Worm (Caenorhabditis elegans) whole organism, L4 larva: ENCODE results near the gene col-152.
A peak's percentile ranks its signal among the peaks of the same experiment; 100 is the strongest.

ENCODE experiments used
- F49E8.2 ChIP-seq: sonication (generic microtip); optimal IDR thresholded peaks from 2 replicates; lab custom pipeline; 2016; ENCODE audit warnings: missing compliant biosample characterization, mild to moderate bottlenecking, missing genetic modification characterization, borderline replicate concordance
- R02D3.7 ChIP-seq: fragments of 150-350 bp; sonication (generic microtip); optimal IDR thresholded peaks from 3 replicates; lab custom pipeline; 2014; ENCODE audit warnings: missing biosample characterization, missing genetic modification characterization
- Y105C5A.15 ChIP-seq: fragments of 200-800 bp; sonication (Bioruptor generic); IDR thresholded peaks from 2 replicates; pipeline ENCODE4 v1.3.6; 2022; ENCODE audit warnings: missing genetic modification characterization, missing compliant biosample characterization
- Y5F2A.4 ChIP-seq: fragments of 200-800 bp; sonication (Bioruptor generic); optimal IDR thresholded peaks from 2 replicates; lab custom pipeline; 2018; ENCODE audit warnings: mild to moderate bottlenecking, missing genetic modification characterization, missing compliant biosample characterization
- ZK337.2 ChIP-seq: fragments of 200-800 bp; sonication (Bioruptor generic); IDR thresholded peaks from 2 replicates; pipeline ENCODE4 v1.3.6; 2022; ENCODE audit warnings: missing genetic modification reagents, missing genetic modification characterization, missing compliant biosample characterization
- aly-2 ChIP-seq: sonication (generic microtip); optimal IDR thresholded peaks from 2 replicates; lab custom pipeline; 2018; ENCODE audit warnings: missing biosample characterization, missing genetic modification characterization
- ama-1 ChIP-seq: fragments of 150-350 bp; optimal IDR thresholded peaks from 2 replicates; lab custom pipeline; 2014; ENCODE audit warnings: inconsistent platforms, mixed read lengths
- arid-1 ChIP-seq: fragments of 200-800 bp; sonication (Bioruptor generic); conservative IDR thresholded peaks from 2 replicates; pipeline ENCODE4 v1.3.6; 2022; ENCODE audit warnings: missing genetic modification reagents, missing genetic modification characterization, missing compliant biosample characterization
- ctbp-1 ChIP-seq: fragments of 200-800 bp; sonication (Bioruptor generic); IDR thresholded peaks from 2 replicates; pipeline ENCODE4 v1.3.6; 2022; ENCODE audit warnings: missing genetic modification reagents, missing genetic modification characterization, missing compliant biosample characterization
- daf-16 ChIP-seq, 3 experiments: sonication (generic microtip); optimal IDR thresholded peaks; 2 replicates each; lab custom pipeline; 2016 to 2017; ENCODE audit warnings: missing genetic modification characterization in 3 of 3, missing genetic modification reagents in 3 of 3, mild to moderate bottlenecking in 2 of 3, missing compliant biosample characterization in 2 of 3, missing biosample characterization in 1 of 3, moderate library complexity in 1 of 3
- daf-19 ChIP-seq: fragments of 200-800 bp; sonication (Bioruptor generic); conservative IDR thresholded peaks from 2 replicates; pipeline ENCODE4 v1.3.6; 2022; ENCODE audit warnings: missing genetic modification characterization, missing compliant biosample characterization
- daf-8 ChIP-seq: fragments of 200-800 bp; sonication (Bioruptor generic); IDR thresholded peaks from 2 replicates; pipeline ENCODE4 v1.3.6; 2022; ENCODE audit warnings: missing genetic modification characterization, missing compliant biosample characterization
- dmd-6 ChIP-seq: fragments of 200-800 bp; sonication (Bioruptor generic); IDR thresholded peaks from 2 replicates; pipeline ENCODE4 v1.3.6; 2022; ENCODE audit warnings: missing genetic modification reagents, missing genetic modification characterization, missing compliant biosample characterization
- dmd-8 ChIP-seq: fragments of 200-800 bp; sonication (Bioruptor generic); IDR thresholded peaks from 2 replicates; pipeline ENCODE4 v1.3.6; 2022; ENCODE audit warnings: missing genetic modification characterization, missing compliant biosample characterization
- dpl-1 ChIP-seq: fragments of 150-350 bp; optimal IDR thresholded peaks from 2 replicates; lab custom pipeline; 2014; ENCODE audit warnings: missing biosample characterization, missing genetic modification reagents, missing genetic modification characterization
- dve-1 ChIP-seq: sonication (generic microtip); optimal IDR thresholded peaks from 2 replicates; lab custom pipeline; 2017; ENCODE audit warnings: antibody characterized with exemption, mild to moderate bottlenecking, missing genetic modification characterization, missing compliant biosample characterization; ENCODE audit not compliant: insufficient read depth
- egl-27 ChIP-seq: sonication (generic microtip); optimal IDR thresholded peaks from 3 replicates; lab custom pipeline; 2017; ENCODE audit warnings: missing biosample characterization, missing genetic modification reagents, missing genetic modification characterization
- egl-43 ChIP-seq: fragments of 200-800 bp; sonication (Bioruptor generic); IDR thresholded peaks from 2 replicates; pipeline ENCODE4 v1.3.6; 2022; ENCODE audit warnings: missing genetic modification reagents, missing genetic modification characterization, missing compliant biosample characterization
- gei-8 ChIP-seq: fragments of 200-800 bp; sonication (Bioruptor generic); optimal IDR thresholded peaks from 2 replicates; lab custom pipeline; 2018; ENCODE audit warnings: mild to moderate bottlenecking, missing genetic modification characterization, missing compliant biosample characterization
- hlh-11 ChIP-seq: fragments of 200-800 bp; sonication (Bioruptor generic); optimal IDR thresholded peaks from 2 replicates; lab custom pipeline; 2018; ENCODE audit warnings: mild to moderate bottlenecking, missing genetic modification characterization, missing compliant biosample characterization
- hlh-30 ChIP-seq: sonication (generic microtip); optimal IDR thresholded peaks from 2 replicates; lab custom pipeline; 2017; ENCODE audit warnings: antibody characterized with exemption, mild to moderate bottlenecking, missing genetic modification characterization, missing compliant biosample characterization; ENCODE audit not compliant: insufficient read depth
- lin-13 ChIP-seq: fragments of 150-350 bp; optimal IDR thresholded peaks from 2 replicates; lab custom pipeline; 2014; ENCODE audit warnings: missing biosample characterization, missing genetic modification reagents, missing genetic modification characterization
- lin-38 ChIP-seq: fragments of 200-800 bp; sonication (Bioruptor generic); IDR thresholded peaks from 2 replicates; pipeline ENCODE4 v1.3.6; 2022; ENCODE audit warnings: missing genetic modification reagents, missing genetic modification characterization, missing compliant biosample characterization
- mep-1 ChIP-seq: fragments of 150-350 bp; sonication (generic microtip); optimal IDR thresholded peaks from 3 replicates; lab custom pipeline; 2014; ENCODE audit warnings: missing biosample characterization, missing genetic modification characterization
- mxl-2 ChIP-seq: fragments of 200-800 bp; sonication (Bioruptor generic); conservative IDR thresholded peaks from 2 replicates; pipeline ENCODE4 v1.3.6; 2022; ENCODE audit warnings: missing genetic modification reagents, missing genetic modification characterization, missing compliant biosample characterization
- nhr-10 ChIP-seq: fragments of 150-350 bp; optimal IDR thresholded peaks from 2 replicates; lab custom pipeline; 2014; ENCODE audit warnings: missing biosample characterization, missing genetic modification characterization
- nhr-102 ChIP-seq: sonication (generic microtip); optimal IDR thresholded peaks from 2 replicates; lab custom pipeline; 2016; ENCODE audit warnings: mild to moderate bottlenecking, missing genetic modification characterization, moderate library complexity, missing compliant biosample characterization
- nhr-25 ChIP-seq: sonication (generic microtip); optimal IDR thresholded peaks from 2 replicates; lab custom pipeline; 2017; ENCODE audit warnings: missing genetic modification characterization, mild to moderate bottlenecking, missing compliant biosample characterization, antibody characterized with exemption, moderate library complexity, borderline replicate concordance; ENCODE audit not compliant: insufficient read depth
- nhr-28 ChIP-seq: fragments of 150-350 bp; optimal IDR thresholded peaks from 2 replicates; lab custom pipeline; 2014; ENCODE audit warnings: missing biosample characterization, missing genetic modification characterization
- nhr-41 ChIP-seq: fragments of 200-800 bp; sonication (Bioruptor generic); IDR thresholded peaks from 2 replicates; pipeline ENCODE4 v1.3.6; 2022; ENCODE audit warnings: missing genetic modification reagents, missing genetic modification characterization, missing compliant biosample characterization
- nhr-77 ChIP-seq: fragments of 150-350 bp; optimal IDR thresholded peaks from 2 replicates; lab custom pipeline; 2014; ENCODE audit warnings: missing biosample characterization, missing genetic modification characterization
- php-3 ChIP-seq: fragments of 200-800 bp; sonication (Bioruptor generic); IDR thresholded peaks from 2 replicates; pipeline ENCODE4 v1.3.6; 2022; ENCODE audit warnings: missing genetic modification reagents, missing genetic modification characterization, missing compliant biosample characterization
- pqm-1 ChIP-seq: sonication (generic microtip); optimal IDR thresholded peaks from 2 replicates; lab custom pipeline; 2017; ENCODE audit warnings: missing biosample characterization, missing genetic modification characterization
- skn-1 ChIP-seq: fragments of 150-350 bp; optimal IDR thresholded peaks from 2 replicates; lab custom pipeline; 2014; ENCODE audit warnings: missing biosample characterization, missing genetic modification characterization
- snpc-1.2 ChIP-seq: fragments of 200-800 bp; sonication (Bioruptor generic); IDR thresholded peaks from 2 replicates; pipeline ENCODE4 v1.3.6; 2022; ENCODE audit warnings: missing genetic modification reagents, missing genetic modification characterization, missing compliant biosample characterization
- spr-1 ChIP-seq: sonication (generic microtip); optimal IDR thresholded peaks from 2 replicates; lab custom pipeline; 2016; ENCODE audit warnings: mild to moderate bottlenecking, missing genetic modification characterization, missing compliant biosample characterization
- spr-3 ChIP-seq: fragments of 200-800 bp; sonication (Bioruptor generic); optimal IDR thresholded peaks from 2 replicates; lab custom pipeline; 2018; ENCODE audit warnings: mild to moderate bottlenecking, missing genetic modification characterization, missing compliant biosample characterization
- unc-62 ChIP-seq, 3 experiments: fragments of 150-350 bp in 1 of 3; sonication (generic microtip); optimal IDR thresholded peaks in 2 of 3; peaks in 1 of 3; 1 replicate in 1 of 3; 2 replicates in 2 of 3; lab custom pipeline; 2014 to 2017; ENCODE audit warnings: missing biosample characterization in 3 of 3, missing genetic modification characterization in 3 of 3, missing genetic modification reagents in 3 of 3, missing genotype in 1 of 3
- zip-2 ChIP-seq: fragments of 150-350 bp; optimal IDR thresholded peaks from 2 replicates; lab custom pipeline; 2014; ENCODE audit warnings: missing biosample characterization, missing genetic modification characterization

Gene col-152

DNA sequence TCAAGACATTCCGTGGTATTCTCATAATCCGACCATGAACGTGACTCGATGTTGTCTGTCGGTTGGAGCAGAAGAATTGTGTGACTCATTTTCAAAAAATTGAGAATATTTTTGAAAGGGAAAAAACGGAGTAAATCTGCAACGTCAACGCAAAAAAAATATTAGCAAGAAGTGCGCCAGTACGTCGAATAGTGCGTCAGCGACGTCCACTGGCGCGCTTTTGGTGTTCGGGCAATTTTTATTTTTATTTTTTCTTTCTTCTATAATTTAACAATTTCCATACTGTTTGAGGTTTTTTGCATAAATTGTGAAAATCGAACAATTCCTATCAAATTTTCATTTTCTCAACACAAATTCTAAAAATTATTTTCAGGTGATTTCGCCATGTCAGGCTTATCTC, 18.2 kb downstream of the col-152 start, which contains the start of the genes erh-1 and lpd-9 (continued):
- TF ChIP-seq daf-19 (GFP tag; lab: Robert Waterston, UW) (no peak), ama-1 (lab: Kevin White, UChicago) (no peak), ZK337.2 (GFP tag; lab: Robert Waterston, UW) (no peak), spr-1 (tag; lab: Kevin White, UChicago) (peak; percentile 52)

DNA sequence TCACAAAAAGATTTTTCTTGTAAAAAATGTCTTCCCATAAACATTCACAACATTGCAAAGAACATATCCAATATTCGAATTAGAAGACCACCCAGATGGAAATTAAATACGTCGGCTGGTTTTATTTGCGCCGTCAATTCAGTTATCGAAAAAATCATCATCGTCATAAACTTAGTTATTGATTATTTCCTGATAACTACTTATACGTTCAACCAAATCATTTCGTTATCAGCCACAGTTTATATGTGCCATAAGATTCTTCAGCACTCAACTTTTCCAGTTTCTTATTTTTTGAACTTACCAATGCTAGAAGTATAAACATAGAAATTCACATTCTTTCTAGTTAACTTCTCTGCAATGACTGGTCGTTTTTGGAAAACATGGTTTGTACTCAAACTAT, 19.9 kb downstream of the col-152 start:
- peak; percentile 72 for TF ChIP-seq nhr-28 (tag; lab: Kevin White, UChicago)
- no peak for TF ChIP-seq mxl-2 (GFP tag; lab: Robert Waterston, UW)
- no peak for TF ChIP-seq Y5F2A.4 (GFP tag; lab: Kevin White, UChicago)
- peak; percentile 58; the same call in 1 of the 2 replicates for TF ChIP-seq dmd-6
- no peak for TF ChIP-seq nhr-102 (tag; lab: Kevin White, UChicago)
- TF ChIP-seq nhr-77 (tag; lab: Kevin White, UChicago), result peak; percentile 29
- TF ChIP-seq R02D3.7, result no peak
- TF ChIP-seq php-3 (GFP tag; lab: Robert Waterston, UW), result peak; percentile 88
- peak; percentile 27 for TF ChIP-seq dve-1 (tag; lab: Kevin White, UChicago)
- TF ChIP-seq snpc-1.2, result no peak
- no peak for TF ChIP-seq Y105C5A.15
- no peak for TF ChIP-seq arid-1
- TF ChIP-seq pqm-1, result peak; percentile 83
- TF ChIP-seq daf-8, result no peak
- no peak for TF ChIP-seq daf-16 (GFP tag; optimal IDR thresholded peaks at IDR 0.05; lab: Kevin White, UChicago)
- peak; percentile 57 for TF ChIP-seq daf-16 (tag; optimal IDR thresholded peaks at IDR 0.05; lab: Kevin White, UChicago)
- peak; percentile 46 for TF ChIP-seq hlh-11 (tag; lab: Kevin White, UChicago)

DNA sequence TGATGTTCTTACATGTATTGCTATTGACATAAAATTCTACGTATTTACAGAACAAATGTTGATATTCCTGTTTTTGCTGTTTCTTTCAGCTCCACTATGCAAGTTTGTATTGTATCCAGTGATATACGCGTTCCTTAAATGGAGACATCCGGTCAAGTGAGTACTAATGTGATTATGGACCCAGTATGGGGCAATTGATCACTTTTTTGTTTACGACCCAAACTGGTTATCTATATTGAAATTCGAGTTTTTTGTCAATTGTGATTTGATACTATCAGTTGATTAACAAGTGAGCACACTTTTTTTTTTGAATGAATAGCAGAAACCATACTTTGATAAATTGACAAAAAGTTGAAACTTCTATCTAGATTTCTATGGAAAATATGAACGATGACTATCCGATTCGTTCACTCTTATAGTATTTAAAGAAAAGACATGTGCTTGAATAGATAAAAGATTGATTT, 21.1 kb downstream of the col-152 start, which contains the start of gene T21C9.6:
Gene T21C9.6 (plus strand): TSS at position 51 of the 464 bp plus-strand sequence.
- peak in 1 of 2 experiments; percentile 9 for TF ChIP-seq unc-62 (GFP tag; optimal IDR thresholded peaks at IDR 0.05 in 1 of 2; lab: Kevin White, UChicago)
- TF ChIP-seq unc-62 (tag; optimal IDR thresholded peaks at IDR 0.05; lab: Kevin White, UChicago), result no peak
- TF ChIP-seq dmd-8 (GFP tag; lab: Robert Waterston, UW), result no peak
- TF ChIP-seq pqm-1, result peak; percentile 75
- peak; percentile 16 for TF ChIP-seq hlh-11 (tag; lab: Kevin White, UChicago)
- TF ChIP-seq egl-27, result no peak
- TF ChIP-seq daf-16 (GFP tag; optimal IDR thresholded peaks at IDR 0.05; lab: Kevin White, UChicago), result no peak
- peak; percentile 47 for TF ChIP-seq daf-16 (tag; optimal IDR thresholded peaks at IDR 0.05; lab: Kevin White, UChicago)
- TF ChIP-seq dve-1 (tag; lab: Kevin White, UChicago), result peak; percentile 11
- no peak for TF ChIP-seq Y5F2A.4 (GFP tag; lab: Kevin White, UChicago)
- TF ChIP-seq Y105C5A.15, result no peak
- TF ChIP-seq zip-2 (tag; lab: Kevin White, UChicago), result no peak
- TF ChIP-seq nhr-77 (tag; lab: Kevin White, UChicago), result peak; percentile 21
- peak; percentile 61 for TF ChIP-seq nhr-28 (tag; lab: Kevin White, UChicago)
- TF ChIP-seq php-3 (GFP tag; lab: Robert Waterston, UW), result 0 out of 2 replicates have a peak, but pooled peaks have one; percentile 27
- no peak for TF ChIP-seq ama-1 (lab: Kevin White, UChicago)
- no peak for TF ChIP-seq mep-1 (tag; lab: Kevin White, UChicago)

DNA sequence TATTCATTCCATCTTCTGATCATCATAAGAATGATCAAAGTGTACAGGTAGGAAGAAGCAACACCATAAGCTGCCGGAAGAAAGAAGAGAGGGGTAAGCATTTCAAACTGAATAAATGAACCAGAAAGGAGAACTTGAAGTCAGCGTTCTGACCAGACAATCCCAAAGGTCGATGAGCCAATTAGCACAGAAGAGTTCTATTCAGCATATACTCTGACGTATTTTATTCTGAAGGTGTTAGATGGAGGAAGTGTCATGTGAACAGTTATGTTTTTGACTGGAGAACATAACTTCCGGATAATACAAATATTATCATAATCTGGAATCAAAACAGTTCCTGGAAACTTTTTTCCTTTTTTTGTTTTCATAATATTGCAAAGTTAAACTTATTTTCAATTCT, 28.0 kb downstream of the col-152 start, which contains the start of gene srg-32:
Gene srg-32 (minus strand): TSS at position 101 of the 400 bp plus-strand sequence.
- TF ChIP-seq F49E8.2 (no peak), lin-13 (GFP tag; lab: Kevin White, UChicago) (no peak), nhr-77 (tag; lab: Kevin White, UChicago) (no peak), hlh-30 (no peak), spr-1 (tag; lab: Kevin White, UChicago) (no peak), aly-2 (tag; lab: Kevin White, UChicago) (no peak), spr-3 (GFP tag; lab: Kevin White, UChicago) (no peak), lin-38 (no peak), dpl-1 (GFP tag; lab: Kevin White, UChicago) (no peak), nhr-41 (GFP tag; lab: Robert Waterston, UW) (no peak), nhr-10 (tag; lab: Kevin White, UChicago) (no peak), nhr-102 (tag; lab: Kevin White, UChicago) (no peak), egl-43 (GFP tag; lab: Robert Waterston, UW) (no peak), nhr-25 (tag; lab: Kevin White, UChicago) (no peak), dmd-6 (no peak), gei-8 (GFP tag; lab: Kevin White, UChicago) (no peak), nhr-28 (tag; lab: Kevin White, UChicago) (no peak), ctbp-1 (GFP tag; lab: Robert Waterston, UW) (no peak), skn-1 (no peak)
